Worm (Caenorhabditis elegans) whole organism, L2 larva: Measurements from ENCODE around the gene cwf-19L2.

Source experiments
- blmp-1 ChIP-seq: sonication (generic microtip); optimal IDR thresholded peaks from 2 replicates; lab custom pipeline; 2017; ENCODE audit warnings: missing genetic modification characterization, mild to moderate bottlenecking, missing compliant biosample characterization, antibody characterized with exemption, moderate library complexity; ENCODE audit not compliant: insufficient read depth
- nhr-11 ChIP-seq: fragments of 150-350 bp; optimal IDR thresholded peaks from 2 replicates; lab custom pipeline; 2014; ENCODE audit warnings: missing biosample characterization, missing genetic modification characterization

- TF ChIP-seq nhr-11 (tag; lab: Kevin White, UChicago) = no peak
- no peak for TF ChIP-seq blmp-1 (tag; lab: Kevin White, UChicago)
Observed at ce11 chrIII:7263028-7263427, 30.4 kb upstream of the cwf-19L2 start.
